Worm (Caenorhabditis elegans) whole organism, L4/young adult: Measurements from ENCODE around the gene clec-49.

Source experiments
- W03F9.2 ChIP-seq: fragments of 150-350 bp; optimal IDR thresholded peaks from 2 replicates; lab custom pipeline; 2014; ENCODE audit warnings: missing biosample characterization, missing genetic modification characterization
- dao-5 ChIP-seq: sonication (generic microtip); optimal IDR thresholded peaks from 2 replicates; lab custom pipeline; 2016; ENCODE audit warnings: missing genotype, missing genetic modification characterization, moderate library complexity, missing compliant biosample characterization
- him-1 ChIP-seq: sonication (generic microtip); optimal IDR thresholded peaks from 2 replicates; lab custom pipeline; 2016; ENCODE audit warnings: missing genotype, missing genetic modification reagents, missing genetic modification characterization, missing compliant biosample characterization

Gene clec-49

ce11 chrV:19751124-19751523 lies at the start of gene clec-49:
Gene clec-49 (minus strand): TSS chrV:19751226.
- TF ChIP-seq W03F9.2 (tag; lab: Kevin White, UChicago): no peak
- TF ChIP-seq dao-5 (tag; lab: Kevin White, UChicago): no peak
- TF ChIP-seq him-1 (tag; lab: Kevin White, UChicago): no peak

DNA sequence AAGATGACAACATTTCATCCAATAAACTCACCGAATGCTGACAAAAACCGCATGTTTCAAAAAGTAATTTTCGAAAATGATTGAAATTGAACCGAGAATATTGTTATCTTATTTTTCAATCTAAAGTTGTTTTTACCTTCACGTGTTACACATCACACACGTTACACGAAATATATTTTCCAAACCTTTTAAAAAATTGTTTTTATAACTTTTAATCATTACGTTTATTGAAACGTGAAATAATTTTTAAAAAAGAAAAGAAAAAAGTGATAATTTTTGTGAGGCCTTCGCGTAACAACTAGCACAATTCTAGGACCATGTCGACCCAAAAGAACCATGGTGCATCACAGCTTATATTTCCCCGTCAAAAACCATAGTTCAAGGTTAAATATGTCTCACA lies 43.9 kb upstream of the clec-49 start, which contains the start of gene M162.7:
Gene M162.7, minus strand, starts transcription at position 101 of the 400 bp plus-strand sequence.
- TF ChIP-seq W03F9.2 (tag; lab: Kevin White, UChicago) (no peak), dao-5 (tag; lab: Kevin White, UChicago) (no peak), him-1 (tag; lab: Kevin White, UChicago) (no peak)

DNA sequence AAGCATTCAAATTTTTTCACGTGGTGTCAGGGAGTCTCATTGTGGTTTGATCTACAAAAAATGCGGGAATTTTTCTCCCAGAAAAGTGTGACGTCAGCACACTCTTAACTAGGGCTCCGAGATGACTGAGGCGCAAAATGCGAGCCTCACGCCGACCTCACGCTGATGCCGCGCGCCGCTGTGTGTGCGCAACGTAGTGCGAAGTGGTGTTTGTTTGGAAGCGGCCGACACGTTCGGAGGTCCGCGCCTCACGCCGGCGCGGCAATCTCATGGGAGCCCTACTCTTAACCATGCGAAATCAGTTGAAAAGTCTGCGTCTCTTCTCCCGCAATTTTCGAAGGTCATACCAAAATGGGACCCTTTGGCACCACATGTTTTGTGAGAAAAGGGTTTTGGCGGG lies 39.2 kb upstream of the clec-49 start:
- TF ChIP-seq W03F9.2 (tag; lab: Kevin White, UChicago) (no peak), dao-5 (tag; lab: Kevin White, UChicago) (no peak), him-1 (tag; lab: Kevin White, UChicago) (no peak)

- no peak for TF ChIP-seq dao-5 (tag; lab: Kevin White, UChicago)
- no peak for TF ChIP-seq him-1 (tag; lab: Kevin White, UChicago)
- no peak for TF ChIP-seq W03F9.2 (tag; lab: Kevin White, UChicago)
Observed at ce11 chrV:19788360-19788759, 37.3 kb upstream of the clec-49 start, which contains the start of gene clec-258. Gene clec-258 (plus strand): TSS chrV:19788440.

ce11 chrV:19783829-19784228 lies 32.8 kb upstream of the clec-49 start, which contains the start of gene srt-45:
Gene srt-45 (plus strand): TSS chrV:19784129.
- no peak for TF ChIP-seq W03F9.2 (tag; lab: Kevin White, UChicago)
- TF ChIP-seq him-1 (tag; lab: Kevin White, UChicago): no peak
- no peak for TF ChIP-seq dao-5 (tag; lab: Kevin White, UChicago)

ce11 chrV:19779220-19779619 lies 28.2 kb upstream of the clec-49 start:
- TF ChIP-seq dao-5 (tag; lab: Kevin White, UChicago) (no peak), him-1 (tag; lab: Kevin White, UChicago) (no peak), W03F9.2 (tag; lab: Kevin White, UChicago) (no peak)

DNA sequence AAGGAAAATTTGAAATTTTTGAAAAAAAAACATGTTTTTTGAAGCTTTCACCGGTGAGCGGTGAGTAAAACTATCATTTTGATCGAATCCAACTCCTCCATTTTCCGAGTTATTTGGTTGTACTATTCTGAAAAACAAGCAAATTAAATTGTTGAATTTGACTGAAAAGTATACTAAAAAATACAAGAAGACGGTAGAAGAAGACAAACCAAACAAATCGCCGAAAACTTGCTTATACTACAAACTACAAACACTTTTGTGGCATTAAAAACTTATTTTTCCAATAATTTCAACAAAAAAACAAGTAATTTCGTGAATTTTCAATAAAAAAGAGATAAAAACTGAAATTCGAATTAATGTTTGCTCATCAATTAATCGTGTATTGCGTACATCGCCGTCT lies 27.6 kb upstream of the clec-49 start, which contains the start of gene fbxa-194:
Gene fbxa-194, minus strand, starts transcription at position 101 of the 400 bp plus-strand sequence.
- TF ChIP-seq him-1 (tag; lab: Kevin White, UChicago) (no peak), W03F9.2 (tag; lab: Kevin White, UChicago) (no peak), dao-5 (tag; lab: Kevin White, UChicago) (no peak)

DNA sequence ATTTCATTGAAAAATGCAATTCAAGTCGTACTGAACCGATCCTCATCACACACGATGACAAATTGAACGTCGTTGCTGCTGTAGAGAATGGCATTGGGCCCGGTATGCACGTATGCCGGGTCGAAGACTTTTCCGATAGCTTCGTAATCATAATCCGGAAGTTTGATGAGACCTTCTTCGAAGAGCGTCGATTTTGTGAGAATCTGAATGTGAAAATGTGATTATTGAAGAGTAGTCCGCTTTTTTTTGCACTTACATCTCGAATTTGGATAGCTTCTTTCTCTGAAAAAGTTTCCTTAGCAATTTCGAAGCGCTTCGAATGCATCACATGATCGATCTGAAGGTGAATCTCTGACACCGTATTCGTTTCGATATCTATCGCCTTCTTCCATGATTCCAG lies 26.2 kb upstream of the clec-49 start, which contains the start of gene fbxa-118:
Gene fbxa-118, minus strand, starts transcription at position 101 of the 400 bp plus-strand sequence.
- TF ChIP-seq W03F9.2 (tag; lab: Kevin White, UChicago): no peak
- no peak for TF ChIP-seq him-1 (tag; lab: Kevin White, UChicago)

DNA sequence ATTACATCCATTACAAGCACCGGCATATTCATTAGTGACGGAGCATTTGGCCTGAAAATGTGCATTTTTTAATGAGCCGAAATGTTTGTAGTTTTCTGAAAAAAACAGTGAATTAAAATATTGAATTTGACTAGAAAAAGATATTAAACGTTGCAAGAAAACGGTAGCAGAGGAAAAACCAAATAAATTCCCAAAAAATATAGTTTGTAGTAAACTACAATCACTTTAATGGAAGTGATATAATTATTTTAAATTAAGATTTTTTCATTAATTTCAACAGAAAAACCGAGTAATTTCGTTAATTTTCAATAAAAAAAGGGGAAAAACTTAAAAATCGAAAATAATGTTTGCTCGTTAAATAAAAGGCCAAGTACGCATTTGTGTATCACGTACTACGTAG lies 20.6 kb upstream of the clec-49 start, which contains the start of gene M162.15:
Gene M162.15, minus strand, starts transcription at position 101 of the 400 bp plus-strand sequence.
- TF ChIP-seq W03F9.2 (tag; lab: Kevin White, UChicago) (no peak), him-1 (tag; lab: Kevin White, UChicago) (no peak), dao-5 (tag; lab: Kevin White, UChicago) (no peak)

ce11 chrV:19767719-19768118 lies 16.7 kb upstream of the clec-49 start:
- no peak for TF ChIP-seq him-1 (tag; lab: Kevin White, UChicago)
- no peak for TF ChIP-seq W03F9.2 (tag; lab: Kevin White, UChicago)
- TF ChIP-seq dao-5 (tag; lab: Kevin White, UChicago): no peak

- no peak for TF ChIP-seq dao-5 (tag; lab: Kevin White, UChicago)
- TF ChIP-seq W03F9.2 (tag; lab: Kevin White, UChicago): no peak
- no peak for TF ChIP-seq him-1 (tag; lab: Kevin White, UChicago)
Observed at ce11 chrV:19760751-19761150, 9.7 kb upstream of the clec-49 start, which contains the start of gene M162.5. Gene M162.5 (plus strand): TSS chrV:19761051.

DNA sequence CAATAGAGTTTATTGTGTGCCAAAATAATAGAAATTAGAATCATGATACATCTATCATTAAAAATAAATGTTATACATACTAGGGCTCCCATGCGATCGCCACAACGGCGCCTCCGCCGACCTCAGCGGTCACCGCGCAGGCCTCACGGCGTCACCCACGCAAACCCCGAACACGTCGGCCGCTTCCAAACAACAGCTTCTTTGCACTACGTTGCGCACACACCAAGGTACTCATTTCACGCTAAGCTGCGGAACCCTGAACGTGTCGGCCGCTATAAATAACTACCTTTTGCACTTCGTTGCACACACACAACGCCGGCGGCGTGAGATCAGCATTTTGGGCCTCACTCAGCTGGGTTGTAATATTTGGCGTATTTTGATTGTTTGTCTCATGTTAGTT lies 8.3 kb upstream of the clec-49 start:
- no peak for TF ChIP-seq W03F9.2 (tag; lab: Kevin White, UChicago)
- TF ChIP-seq dao-5 (tag; lab: Kevin White, UChicago): no peak
- TF ChIP-seq him-1 (tag; lab: Kevin White, UChicago): no peak

DNA sequence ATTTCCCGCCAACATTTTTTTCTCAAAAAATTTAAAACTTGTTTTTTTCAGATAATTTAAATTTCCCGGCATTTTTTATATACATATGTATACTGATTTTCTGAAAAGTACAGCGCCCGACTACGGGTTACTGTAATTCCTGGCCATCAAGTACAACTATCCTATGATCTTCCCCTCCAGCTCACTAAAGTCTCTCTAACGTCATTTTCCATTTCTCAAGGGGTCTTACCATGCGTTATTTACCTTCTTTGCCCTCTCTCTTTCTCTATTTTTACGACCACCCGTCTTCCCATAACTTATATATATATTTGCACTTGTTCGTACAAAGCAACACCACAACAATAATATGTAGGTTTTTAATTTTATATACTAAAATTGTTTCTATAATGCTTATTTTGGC lies 5.2 kb upstream of the clec-49 start, which contains the start of gene W04E12.9:
Gene W04E12.9, plus strand, starts transcription at position 301 of the 400 bp plus-strand sequence.
- TF ChIP-seq dao-5 (tag; lab: Kevin White, UChicago) (no peak), W03F9.2 (tag; lab: Kevin White, UChicago) (no peak), him-1 (tag; lab: Kevin White, UChicago) (no peak)

DNA sequence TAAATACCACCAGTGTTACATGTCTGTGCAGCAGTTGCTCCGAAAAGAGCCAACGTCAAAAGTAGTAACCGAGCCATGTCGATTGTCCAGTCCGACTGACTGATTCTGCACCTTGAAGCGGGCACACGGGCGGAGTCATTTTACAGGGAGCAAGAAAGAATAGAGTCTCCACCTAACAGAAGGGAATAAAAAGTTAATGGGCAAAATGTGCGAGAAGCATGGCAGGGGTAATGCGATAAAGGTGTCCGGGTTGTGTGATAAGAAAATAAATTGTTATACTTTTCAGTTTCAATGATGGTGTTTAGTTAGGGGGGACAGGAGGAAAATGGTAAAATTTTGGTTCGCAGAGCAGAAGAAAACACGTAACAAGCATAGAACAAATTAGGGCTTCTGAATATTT lies 4.2 kb upstream of the clec-49 start, which contains the start of gene clec-50:
Gene clec-50, minus strand, starts transcription at position 109 of the 400 bp plus-strand sequence.
- TF ChIP-seq W03F9.2 (tag; lab: Kevin White, UChicago): no peak
- TF ChIP-seq dao-5 (tag; lab: Kevin White, UChicago): no peak
